Fruit fly (Drosophila melanogaster) whole organism, embryonic: Measurements from ENCODE around the gene mahe.

Experiments used
- Ada2b ChIP-seq: fragments of 200-800 bp; sonication (Bioruptor generic); IDR thresholded peaks from 2 replicates; pipeline ENCODE4 v1.3.6; 2022; ENCODE audit warnings: missing biosample characterization, missing genetic modification characterization
- B-H1 ChIP-seq: fragments of 200-800 bp; sonication (Bioruptor generic); IDR thresholded peaks from 3 replicates; pipeline ENCODE4 v1.3.6; 2022; ENCODE audit warnings: missing biosample characterization, missing genetic modification characterization
- CG10654 ChIP-seq: fragments of 200-800 bp; sonication (Bioruptor generic); optimal IDR thresholded peaks from 2 replicates; lab custom pipeline; 2016; ENCODE audit warnings: missing biosample characterization, missing genetic modification characterization
- CG10979 ChIP-seq: fragments of 200-800 bp; sonication (Bioruptor generic); optimal IDR thresholded peaks from 2 replicates; lab custom pipeline; 2018; ENCODE audit warnings: missing biosample characterization, mild to moderate bottlenecking, missing genetic modification characterization, moderate library complexity
- CG11723 ChIP-seq: fragments of 200-800 bp; sonication (Bioruptor generic); optimal IDR thresholded peaks from 2 replicates; lab custom pipeline; 2017; ENCODE audit warnings: missing biosample characterization, mild to moderate bottlenecking, missing genetic modification characterization
- CG14710 ChIP-seq: fragments of 200-800 bp; sonication (Bioruptor generic); optimal IDR thresholded peaks from 3 replicates; lab custom pipeline; 2019; ENCODE audit warnings: missing biosample characterization, mild to moderate bottlenecking, missing genetic modification characterization, moderate library complexity
- CG15073 ChIP-seq: fragments of 200-800 bp; sonication (Bioruptor generic); optimal IDR thresholded peaks from 2 replicates; lab custom pipeline; 2016; ENCODE audit warnings: missing biosample characterization, missing genetic modification characterization
- CG17912 ChIP-seq: fragments of 200-800 bp; sonication (Bioruptor generic); optimal IDR thresholded peaks from 2 replicates; lab custom pipeline; 2018; ENCODE audit warnings: missing biosample characterization, mild to moderate bottlenecking, missing genetic modification characterization
- CG2129 ChIP-seq: fragments of 200-800 bp; sonication (Bioruptor generic); IDR thresholded peaks from 2 replicates; pipeline ENCODE4 v1.3.6; 2022; ENCODE audit warnings: missing biosample characterization, missing genetic modification characterization; ENCODE audit not compliant: partially characterized antibody
- CG2678 ChIP-seq: fragments of 200-800 bp; sonication (Bioruptor generic); optimal IDR thresholded peaks from 3 replicates; lab custom pipeline; 2019; ENCODE audit warnings: missing biosample characterization, mild to moderate bottlenecking, missing genetic modification characterization, moderate library complexity
- CG30020 ChIP-seq: fragments of 200-800 bp; optimal IDR thresholded peaks from 2 replicates; lab custom pipeline; 2019; ENCODE audit warnings: missing biosample characterization, mild to moderate bottlenecking, missing genetic modification characterization, moderate library complexity
- CG30431 ChIP-seq: fragments of 200-800 bp; sonication (Bioruptor generic); optimal IDR thresholded peaks from 2 replicates; lab custom pipeline; 2017; ENCODE audit warnings: missing biosample characterization, missing genetic modification characterization
- CG31441 ChIP-seq: fragments of 200-800 bp; sonication (Bioruptor generic); IDR thresholded peaks from 2 replicates; pipeline ENCODE4 v1.3.6; 2022; ENCODE audit warnings: missing biosample characterization, missing genetic modification characterization
- CG34376 ChIP-seq: fragments of 200-800 bp; sonication (Bioruptor generic); optimal IDR thresholded peaks from 2 replicates; lab custom pipeline; 2018; ENCODE audit warnings: missing biosample characterization, mild to moderate bottlenecking, missing genetic modification characterization
- CG34422 ChIP-seq: fragments of 200-800 bp; sonication (Bioruptor generic); IDR thresholded peaks from 3 replicates; pipeline ENCODE4 v1.3.6; 2022; ENCODE audit warnings: missing biosample characterization, missing genetic modification characterization
- CG4404 ChIP-seq: fragments of 200-800 bp; sonication (Bioruptor generic); IDR thresholded peaks from 2 replicates; pipeline ENCODE4 v1.3.6; 2022; ENCODE audit warnings: missing biosample characterization, missing genetic modification characterization
- CG4820 ChIP-seq: fragments of 200-800 bp; sonication (Bioruptor generic); optimal IDR thresholded peaks from 3 replicates; lab custom pipeline; 2016; ENCODE audit warnings: missing biosample characterization, missing genetic modification characterization
- CG6175 ChIP-seq: fragments of 200-800 bp; sonication (Bioruptor generic); IDR thresholded peaks from 3 replicates; pipeline ENCODE4 v1.3.6; 2022; ENCODE audit warnings: missing biosample characterization, missing genetic modification characterization
- CG6689 ChIP-seq: fragments of 200-800 bp; sonication (Bioruptor generic); IDR thresholded peaks from 2 replicates; pipeline ENCODE4 v1.3.6; 2022; ENCODE audit warnings: missing biosample characterization, missing genetic modification characterization
- CG7556 ChIP-seq: fragments of 200-800 bp; sonication (Bioruptor generic); optimal IDR thresholded peaks from 2 replicates; lab custom pipeline; 2017; ENCODE audit warnings: missing biosample characterization, mild to moderate bottlenecking, missing genetic modification characterization
- CG9727 ChIP-seq: fragments of 200-800 bp; sonication (Bioruptor generic); optimal IDR thresholded peaks from 3 replicates; lab custom pipeline; 2017; ENCODE audit warnings: missing biosample characterization, mild to moderate bottlenecking, missing genetic modification characterization
- CG9817 ChIP-seq: fragments of 200-800 bp; sonication (Bioruptor generic); optimal IDR thresholded peaks from 2 replicates; lab custom pipeline; 2018; ENCODE audit warnings: missing biosample characterization, mild to moderate bottlenecking, missing genetic modification characterization, moderate library complexity
- Dip2 ChIP-seq: fragments of 200-800 bp; sonication (Bioruptor generic); IDR thresholded peaks from 2 replicates; pipeline ENCODE4 v1.3.6; 2022; ENCODE audit warnings: missing biosample characterization, missing genetic modification characterization
- Drgx ChIP-seq: fragments of 200-800 bp; sonication (Bioruptor generic); IDR thresholded peaks from 2 replicates; pipeline ENCODE4 v1.3.6; 2022; ENCODE audit warnings: missing biosample characterization, missing genetic modification characterization
- GATAe ChIP-seq: fragments of 200-800 bp; sonication (Bioruptor generic); conservative IDR thresholded peaks from 2 replicates; pipeline ENCODE4 v1.3.6; 2022; ENCODE audit warnings: missing biosample characterization, missing genetic modification characterization
- Lim3 ChIP-seq: fragments of 200-800 bp; sonication (Bioruptor generic); IDR thresholded peaks from 2 replicates; pipeline ENCODE4 v1.3.6; 2022; ENCODE audit warnings: missing biosample characterization, missing genetic modification characterization
- Xbp1 ChIP-seq: fragments of 200-800 bp; sonication (Bioruptor generic); optimal IDR thresholded peaks from 3 replicates; lab custom pipeline; 2016; ENCODE audit warnings: missing biosample characterization, mild to moderate bottlenecking, missing genetic modification characterization
- Xrp1 ChIP-seq: fragments of 200-800 bp; sonication (Bioruptor generic); IDR thresholded peaks from 2 replicates; pipeline ENCODE4 v1.3.6; 2022; ENCODE audit warnings: missing biosample characterization, missing genetic modification characterization
- ci ChIP-seq: fragments of 200-800 bp; sonication (Bioruptor generic); IDR thresholded peaks from 3 replicates; pipeline ENCODE4 v1.3.6; 2022; ENCODE audit warnings: missing biosample characterization, missing genetic modification characterization
- cwo ChIP-seq: fragments of 200-800 bp; sonication (Bioruptor generic); optimal IDR thresholded peaks from 3 replicates; lab custom pipeline; 2017; ENCODE audit warnings: missing biosample characterization, missing genetic modification characterization, mild to moderate bottlenecking, moderate library complexity, missing genetic modification reagents
- dm ChIP-seq: fragments of 200-800 bp; sonication (Bioruptor generic); optimal IDR thresholded peaks from 3 replicates; lab custom pipeline; 2016; ENCODE audit warnings: missing biosample characterization, missing genetic modification characterization
- dpn ChIP-seq, 2 experiments: fragments of 200-800 bp; sonication (Bioruptor generic); optimal IDR thresholded peaks; 3 replicates each; lab custom pipeline; 2016; ENCODE audit warnings: missing biosample characterization in 2 of 2, missing genetic modification characterization in 2 of 2
- esg ChIP-seq: fragments of 200-800 bp; sonication (Bioruptor generic); conservative IDR thresholded peaks from 2 replicates; pipeline ENCODE4 v1.3.6; 2022; ENCODE audit warnings: missing biosample characterization, missing genetic modification characterization
- fd3F ChIP-seq: fragments of 200-800 bp; sonication (Bioruptor generic); optimal IDR thresholded peaks from 2 replicates; lab custom pipeline; 2018; ENCODE audit warnings: missing biosample characterization, mild to moderate bottlenecking, missing genetic modification characterization, moderate library complexity
- ftz-f1 ChIP-seq: fragments of 200-800 bp; sonication (Bioruptor generic); optimal IDR thresholded peaks from 2 replicates; lab custom pipeline; 2016; ENCODE audit warnings: missing biosample characterization, missing genetic modification characterization
- gsb ChIP-seq: fragments of 200-800 bp; sonication (Bioruptor generic); IDR thresholded peaks from 2 replicates; pipeline ENCODE4 v1.3.6; 2022; ENCODE audit warnings: missing biosample characterization, missing genetic modification characterization
- her ChIP-seq: fragments of 200-800 bp; sonication (Bioruptor generic); optimal IDR thresholded peaks from 2 replicates; lab custom pipeline; 2016; ENCODE audit warnings: missing biosample characterization, missing genetic modification characterization
- mld ChIP-seq: fragments of 200-800 bp; sonication (Bioruptor generic); IDR thresholded peaks from 3 replicates; pipeline ENCODE4 v1.3.6; 2022; ENCODE audit warnings: missing biosample characterization, missing genetic modification characterization; ENCODE audit not compliant: partially characterized antibody
- nmo ChIP-seq: fragments of 200-800 bp; sonication (Bioruptor generic); optimal IDR thresholded peaks from 2 replicates; lab custom pipeline; 2018; ENCODE audit warnings: missing biosample characterization, mild to moderate bottlenecking, missing genetic modification characterization, moderate library complexity
- nom ChIP-seq: fragments of 200-800 bp; sonication (Bioruptor generic); optimal IDR thresholded peaks from 2 replicates; lab custom pipeline; 2017; ENCODE audit warnings: missing biosample characterization, missing genetic modification characterization, mild to moderate bottlenecking, moderate library complexity, missing genetic modification reagents
- otp ChIP-seq: fragments of 200-800 bp; sonication (Bioruptor generic); IDR thresholded peaks from 3 replicates; pipeline ENCODE4, ENCODE4 v1.3.6; 2022; ENCODE audit warnings: missing biosample characterization, missing genetic modification characterization
- pan ChIP-seq, 4 experiments: fragments of >200 bp in 3 of 4; fragments of 200-800 bp in 1 of 4; sonication (Bioruptor generic) in 1 of 4; optimal IDR thresholded peaks in 3 of 4; IDR thresholded peaks in 1 of 4; 2 replicates each; pipeline versions ENCODE4 v1.3.6 to Lab custom; 2017 to 2022; ENCODE audit warnings: missing biosample characterization in 2 of 4, missing genetic modification characterization in 2 of 4, mixed read lengths in 1 of 4
- pros ChIP-seq: fragments of 200-800 bp; sonication (Bioruptor generic); optimal IDR thresholded peaks from 3 replicates; lab custom pipeline; 2019; ENCODE audit warnings: missing biosample characterization, mild to moderate bottlenecking, missing genetic modification characterization, moderate library complexity
- seq ChIP-seq: fragments of 200-800 bp; sonication (Bioruptor generic); IDR thresholded peaks from 2 replicates; pipeline ENCODE4 v1.3.6; 2022; ENCODE audit warnings: missing biosample characterization, missing genetic modification characterization
- shn ChIP-seq: fragments of 200-800 bp; sonication (Bioruptor generic); optimal IDR thresholded peaks from 3 replicates; lab custom pipeline; 2016; ENCODE audit warnings: missing biosample characterization, missing genetic modification characterization
- sna ChIP-seq: fragments of 200-800 bp; sonication (Bioruptor generic); IDR thresholded peaks from 2 replicates; pipeline ENCODE4 v1.3.6; 2022; ENCODE audit warnings: missing biosample characterization, missing genetic modification characterization; ENCODE audit not compliant: partially characterized antibody
- sug ChIP-seq: fragments of 200-800 bp; optimal IDR thresholded peaks from 2 replicates; lab custom pipeline; 2019; ENCODE audit warnings: missing biosample characterization, mild to moderate bottlenecking, missing genetic modification characterization, moderate library complexity
- tna ChIP-seq: fragments of 200-800 bp; sonication (Bioruptor generic); IDR thresholded peaks from 2 replicates; pipeline ENCODE4 v1.3.6; 2022; ENCODE audit warnings: missing biosample characterization, missing genetic modification characterization; ENCODE audit not compliant: partially characterized antibody
- toy ChIP-seq: fragments of 200-800 bp; sonication (Bioruptor generic); IDR thresholded peaks from 2 replicates; pipeline ENCODE4 v1.3.6; 2022; ENCODE audit warnings: missing biosample characterization, missing genetic modification characterization
- unc-4 ChIP-seq: fragments of 200-800 bp; sonication (Bioruptor generic); IDR thresholded peaks from 2 replicates; pipeline ENCODE4 v1.3.6; 2022; ENCODE audit warnings: missing biosample characterization, missing genetic modification characterization; ENCODE audit not compliant: partially characterized antibody
- vvl ChIP-seq: fragments of 200-800 bp; sonication (Bioruptor generic); IDR thresholded peaks from 2 replicates; pipeline ENCODE4 v1.3.6; 2022; ENCODE audit warnings: missing biosample characterization, missing genetic modification characterization

Gene mahe

DNA sequence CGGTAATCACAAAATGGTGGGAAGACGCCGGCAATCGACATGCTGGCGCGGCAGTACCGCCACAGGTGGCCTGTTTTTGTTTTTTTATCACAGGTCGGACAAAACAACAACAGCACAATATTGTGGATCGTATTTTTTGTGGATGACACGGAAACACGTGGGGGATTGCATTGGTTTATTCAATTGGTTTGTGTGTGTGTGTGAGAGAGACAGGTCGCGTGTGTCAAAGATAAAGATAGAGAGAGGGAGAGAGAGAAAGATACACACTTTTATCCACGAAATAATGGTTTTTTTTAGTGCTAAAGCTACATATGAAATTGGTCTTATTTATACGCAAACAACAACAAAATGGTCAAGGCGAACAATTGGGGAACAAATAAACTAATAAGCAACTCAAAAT, 27.8 kb upstream of the mahe start (continued):
- TF ChIP-seq CG4404 (GFP tag; lab: Robert Waterston, UW) (no peak), sug (tag; lab: Kevin White, UChicago) (no peak), her (no peak), vvl (no peak), gsb (GFP tag; lab: Robert Waterston, UW) (no peak), seq (GFP tag; lab: Robert Waterston, UW) (no peak), CG6175 (no peak), CG9817 (tag; lab: Kevin White, UChicago) (no peak), nmo (no peak), CG11723 (GFP tag; lab: Kevin White, UChicago) (no peak), B-H1 (no peak), CG15073 (no peak), CG10654 (GFP tag; lab: Kevin White, UChicago) (no peak), shn (no peak), CG34376 (GFP tag; lab: Kevin White, UChicago) (no peak), CG17912 (no peak), unc-4 (GFP tag; lab: Robert Waterston, UW) (no peak), pan (optimal IDR thresholded peaks at IDR 0.05; lab: Kevin White, UChicago) (no peak), pan (GFP tag; optimal IDR thresholded peaks at IDR 0.05 in 1 of 2, IDR thresholded peaks at IDR 0.05 in 1 of 2) (no peak), CG10979 (tag; lab: Kevin White, UChicago) (no peak), CG7556 (GFP tag; lab: Kevin White, UChicago) (no peak), CG30020 (tag; lab: Kevin White, UChicago) (no peak), toy (GFP tag; lab: Robert Waterston, UW) (no peak), Drgx (peak; percentile 20; the same call in 1 of the 2 replicates), CG6689 (GFP tag; lab: Robert Waterston, UW) (no peak), sna (no peak), CG31441 (GFP tag; lab: Robert Waterston, UW) (no peak), otp (GFP tag; lab: Robert Waterston, UW) (no peak), CG4820 (GFP tag; lab: Kevin White, UChicago) (no peak), GATAe (no peak), Ada2b (GFP tag; lab: Robert Waterston, UW) (no peak), CG2129 (GFP tag; lab: Robert Waterston, UW) (no peak), mld (no peak), tna (GFP tag; lab: Robert Waterston, UW) (0 out of 2 replicates have a peak, but pooled peaks have one; percentile 13), Xbp1 (GFP tag; lab: Kevin White, UChicago) (no peak), fd3F (GFP tag; lab: Kevin White, UChicago) (no peak), CG14710 (tag; lab: Kevin White, UChicago) (no peak), ci (GFP tag; lab: Robert Waterston, UW) (peak; percentile 60; the same call in 1 of the 3 replicates), nom (peak; percentile 29), dpn (GFP tag; optimal IDR thresholded peaks at IDR 0.05; lab: Kevin White, UChicago) (no peak), pros (GFP tag; lab: Kevin White, UChicago) (no peak), ftz-f1 (no peak), Xrp1 (GFP tag; lab: Robert Waterston, UW) (no peak), Lim3 (no peak), Dip2 (no peak), esg (GFP tag; lab: Robert Waterston, UW) (no peak), CG2678 (tag; lab: Kevin White, UChicago) (no peak), dm (peak; percentile 86), CG30431 (GFP tag; lab: Kevin White, UChicago) (no peak), cwo (GFP tag; lab: Kevin White, UChicago) (peak; percentile 28), CG34422 (peak; percentile 63; the same call in 1 of the 3 replicates), CG9727 (GFP tag; lab: Kevin White, UChicago) (no peak)
